Worm (Caenorhabditis elegans) whole organism, late embryonic: ENCODE results near the gene T03F6.9.

Source experiments
- C08G9.2 ChIP-seq: sonication (generic microtip); optimal IDR thresholded peaks from 2 replicates; lab custom pipeline; 2016; ENCODE audit warnings: mild to moderate bottlenecking, missing genetic modification characterization, moderate library complexity, missing compliant biosample characterization
- ama-1 ChIP-seq: fragments of 150-350 bp; optimal IDR thresholded peaks from 2 replicates; lab custom pipeline; 2014
- ceh-19 ChIP-seq: fragments of 200-800 bp; sonication (Bioruptor generic); optimal IDR thresholded peaks from 2 replicates; lab custom pipeline; 2018; ENCODE audit warnings: mild to moderate bottlenecking, missing genetic modification characterization, missing compliant biosample characterization
- ceh-45 ChIP-seq: fragments of 200-800 bp; sonication (Bioruptor generic); IDR thresholded peaks from 2 replicates; pipeline ENCODE4 v1.3.6; 2022; ENCODE audit warnings: missing genetic modification reagents, missing genetic modification characterization, missing compliant biosample characterization
- elt-2 ChIP-seq: sonication (generic microtip); optimal IDR thresholded peaks from 2 replicates; lab custom pipeline; 2016; ENCODE audit warnings: missing genetic modification reagents, missing genetic modification characterization, missing compliant biosample characterization
- fkh-10 ChIP-seq: fragments of 150-350 bp; optimal IDR thresholded peaks from 2 replicates; lab custom pipeline; 2014; ENCODE audit warnings: missing biosample characterization, missing genetic modification reagents, missing genetic modification characterization
- pha-4 ChIP-seq: fragments of 150-350 bp; optimal IDR thresholded peaks from 2 replicates; lab custom pipeline; 2018; ENCODE audit warnings: missing biosample characterization, missing genetic modification reagents, missing genetic modification characterization
- pqm-1 ChIP-seq: sonication (generic microtip); optimal IDR thresholded peaks from 2 replicates; lab custom pipeline; 2016; ENCODE audit warnings: missing genetic modification characterization, missing compliant biosample characterization

DNA sequence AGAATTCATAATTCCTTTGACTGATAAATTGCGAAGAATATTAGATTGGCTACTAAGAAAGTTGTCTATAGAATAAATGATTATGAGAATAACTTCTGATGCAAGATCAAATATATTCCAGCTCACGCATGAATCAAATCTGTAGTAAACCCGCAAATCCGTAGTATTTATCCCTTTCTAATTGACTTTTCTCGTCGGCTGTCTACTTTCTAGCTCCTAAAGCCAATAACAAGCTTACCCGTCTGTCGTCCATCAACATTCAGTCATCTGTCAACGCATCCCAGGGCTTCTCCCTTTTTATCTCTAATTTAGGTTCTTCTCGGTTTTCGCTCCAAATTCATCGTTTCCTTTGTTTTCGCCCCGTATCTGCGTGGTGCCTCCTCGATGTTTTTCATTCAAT lies 22.0 kb downstream of the T03F6.9 start:
- TF ChIP-seq elt-2: no peak
- no peak for TF ChIP-seq pha-4 (tag; lab: Kevin White, UChicago)
- TF ChIP-seq pqm-1 (tag; lab: Kevin White, UChicago): no peak
- no peak for TF ChIP-seq fkh-10
- no peak for TF ChIP-seq ama-1 (lab: Kevin White, UChicago)
- no peak for TF ChIP-seq ceh-45 (GFP tag; lab: Robert Waterston, UW)
- TF ChIP-seq C08G9.2 (tag; lab: Kevin White, UChicago): no peak
- TF ChIP-seq ceh-19: no peak
